Fruit fly (Drosophila melanogaster) whole organism, embryonic: Measurements from ENCODE around the gene CG18507.

Experiments used
- CG10267 ChIP-seq: fragments of 200-800 bp; sonication (Bioruptor generic); optimal IDR thresholded peaks from 2 replicates; lab custom pipeline; 2018; ENCODE audit warnings: missing biosample characterization, mild to moderate bottlenecking, missing genetic modification characterization, moderate library complexity
- CG11093 ChIP-seq: fragments of 200-800 bp; sonication (Bioruptor generic); IDR thresholded peaks from 3 replicates; pipeline ENCODE4 v1.3.6; 2022; ENCODE audit warnings: missing biosample characterization, missing genetic modification characterization
- CG12236 ChIP-seq: fragments of 200-800 bp; sonication (Bioruptor generic); optimal IDR thresholded peaks from 2 replicates; lab custom pipeline; 2016; ENCODE audit warnings: missing biosample characterization, missing genetic modification characterization
- CG12299 ChIP-seq: fragments of 200-800 bp; sonication (Bioruptor generic); optimal IDR thresholded peaks from 2 replicates; lab custom pipeline; 2018; ENCODE audit warnings: missing biosample characterization, mild to moderate bottlenecking, missing genetic modification characterization
- CG1233 ChIP-seq: fragments of 200-800 bp; sonication (Bioruptor generic); optimal IDR thresholded peaks from 4 replicates; lab custom pipeline; 2018; ENCODE audit warnings: missing biosample characterization, mild to moderate bottlenecking, missing genetic modification characterization
- CG12942 ChIP-seq: fragments of 200-800 bp; sonication (Bioruptor generic); optimal IDR thresholded peaks from 3 replicates; lab custom pipeline; 2016; ENCODE audit warnings: missing biosample characterization, missing genetic modification characterization
- CG13424 ChIP-seq: fragments of 200-800 bp; sonication (Bioruptor generic); optimal IDR thresholded peaks from 2 replicates; lab custom pipeline; 2019; ENCODE audit warnings: missing biosample characterization, mild to moderate bottlenecking, missing genetic modification characterization, moderate library complexity
- CG1529 ChIP-seq: fragments of 200-800 bp; sonication (Bioruptor generic); optimal IDR thresholded peaks from 3 replicates; lab custom pipeline; 2018; ENCODE audit warnings: missing biosample characterization, missing genetic modification characterization
- CG1603 ChIP-seq: fragments of 200-800 bp; sonication (Bioruptor generic); optimal IDR thresholded peaks from 2 replicates; lab custom pipeline; 2019; ENCODE audit warnings: missing biosample characterization, mild to moderate bottlenecking, missing genetic modification characterization, moderate library complexity
- CG17186 ChIP-seq: fragments of 200-800 bp; sonication (Bioruptor generic); optimal IDR thresholded peaks from 3 replicates; lab custom pipeline; 2017; ENCODE audit warnings: missing biosample characterization, missing genetic modification reagents, missing genetic modification characterization
- CG1792 ChIP-seq: fragments of 200-800 bp; sonication (Bioruptor generic); optimal IDR thresholded peaks from 2 replicates; lab custom pipeline; 2016; ENCODE audit warnings: missing biosample characterization, missing genetic modification characterization
- CG2678 ChIP-seq: fragments of 200-800 bp; sonication (Bioruptor generic); optimal IDR thresholded peaks from 3 replicates; lab custom pipeline; 2019; ENCODE audit warnings: missing biosample characterization, mild to moderate bottlenecking, missing genetic modification characterization, moderate library complexity
- CG3163 ChIP-seq: fragments of 200-800 bp; sonication (Bioruptor generic); optimal IDR thresholded peaks from 3 replicates; lab custom pipeline; 2016; ENCODE audit warnings: missing biosample characterization, missing genetic modification characterization
- CG34376 ChIP-seq: fragments of 200-800 bp; sonication (Bioruptor generic); optimal IDR thresholded peaks from 2 replicates; lab custom pipeline; 2018; ENCODE audit warnings: missing biosample characterization, mild to moderate bottlenecking, missing genetic modification characterization
- CG3726 ChIP-seq: fragments of 200-800 bp; sonication (Bioruptor generic); IDR thresholded peaks from 3 replicates; pipeline ENCODE4, ENCODE4 v1.3.6; 2022; ENCODE audit warnings: missing biosample characterization, missing genetic modification characterization
- CG5245 ChIP-seq: fragments of 200-800 bp; sonication (Bioruptor generic); optimal IDR thresholded peaks from 3 replicates; lab custom pipeline; 2016; ENCODE audit warnings: missing biosample characterization, missing genetic modification characterization
- CG6791 ChIP-seq: fragments of 200-800 bp; sonication (Bioruptor generic); IDR thresholded peaks from 3 replicates; pipeline ENCODE4 v1.3.6; 2022; ENCODE audit warnings: missing biosample characterization, missing genetic modification characterization; ENCODE audit not compliant: partially characterized antibody
- CG6854 ChIP-seq: fragments of 200-800 bp; sonication (Bioruptor generic); optimal IDR thresholded peaks from 3 replicates; lab custom pipeline; 2017; ENCODE audit warnings: missing biosample characterization, mild to moderate bottlenecking, missing genetic modification characterization
- CG7745 ChIP-seq: fragments of 200-800 bp; sonication (Bioruptor generic); optimal IDR thresholded peaks from 2 replicates; lab custom pipeline; 2018; ENCODE audit warnings: missing biosample characterization, mild to moderate bottlenecking, missing genetic modification characterization, moderate library complexity
- CG8478 ChIP-seq: fragments of >200 bp; optimal IDR thresholded peaks from 2 replicates; lab custom pipeline; 2018
- CG9437 ChIP-seq: fragments of 200-800 bp; sonication (Bioruptor generic); optimal IDR thresholded peaks from 2 replicates; lab custom pipeline; 2018; ENCODE audit warnings: missing biosample characterization, mild to moderate bottlenecking, missing genetic modification characterization
- CG9797 ChIP-seq: fragments of 200-800 bp; sonication (Bioruptor generic); optimal IDR thresholded peaks from 3 replicates; lab custom pipeline; 2018; ENCODE audit warnings: missing biosample characterization, mild to moderate bottlenecking, missing genetic modification characterization
- CHES-1-like ChIP-seq: fragments of 200-800 bp; sonication (Bioruptor generic); optimal IDR thresholded peaks from 2 replicates; lab custom pipeline; 2016; ENCODE audit warnings: missing biosample characterization, missing genetic modification characterization
- E2f1 ChIP-seq: fragments of 200-800 bp; sonication (Bioruptor generic); IDR thresholded peaks from 2 replicates; pipeline ENCODE4 v1.3.6; 2022; ENCODE audit warnings: missing biosample characterization, missing genetic modification characterization
- Gsc ChIP-seq: fragments of 200-800 bp; sonication (Bioruptor generic); IDR thresholded peaks from 2 replicates; pipeline ENCODE4 v1.3.6; 2022; ENCODE audit warnings: missing biosample characterization, missing genetic modification characterization
- Gug ChIP-seq: fragments of 200-800 bp; sonication (Bioruptor generic); IDR thresholded peaks from 4 replicates; pipeline ENCODE4 v1.3.6; 2022; ENCODE audit warnings: missing biosample characterization, missing genetic modification characterization
- HLH4C ChIP-seq: fragments of 200-800 bp; sonication (Bioruptor generic); IDR thresholded peaks from 3 replicates; pipeline ENCODE4 v1.3.6; 2022; ENCODE audit warnings: missing biosample characterization, missing genetic modification characterization; ENCODE audit not compliant: partially characterized antibody
- HLHmδ ChIP-seq: fragments of 200-800 bp; sonication (Bioruptor generic); optimal IDR thresholded peaks from 2 replicates; lab custom pipeline; 2018; ENCODE audit warnings: missing biosample characterization, mild to moderate bottlenecking, missing genetic modification characterization, moderate library complexity
- Kr ChIP-seq: fragments of 200-800 bp; sonication (Bioruptor generic); optimal IDR thresholded peaks from 2 replicates; lab custom pipeline; 2017; ENCODE audit warnings: missing biosample characterization, mild to moderate bottlenecking, missing genetic modification characterization
- Mad ChIP-seq: fragments of 200-800 bp; sonication (Bioruptor generic); optimal IDR thresholded peaks from 2 replicates; lab custom pipeline; 2016; ENCODE audit warnings: missing biosample characterization, missing genetic modification characterization
- Mrtf ChIP-seq: fragments of 200-800 bp; sonication (Bioruptor generic); IDR thresholded peaks from 3 replicates; pipeline ENCODE4 v1.3.6; 2022; ENCODE audit warnings: missing biosample characterization, missing genetic modification characterization
- Myb ChIP-seq: fragments of 200-800 bp; sonication (Bioruptor generic); optimal IDR thresholded peaks from 2 replicates; lab custom pipeline; 2016; ENCODE audit warnings: missing biosample characterization, missing genetic modification characterization
- Oli ChIP-seq: fragments of 200-800 bp; sonication (Bioruptor generic); optimal IDR thresholded peaks from 2 replicates; lab custom pipeline; 2018; ENCODE audit warnings: missing biosample characterization, mild to moderate bottlenecking, missing genetic modification characterization, moderate library complexity
- Opbp ChIP-seq: fragments of 200-800 bp; sonication (Bioruptor generic); IDR thresholded peaks from 3 replicates; pipeline ENCODE4 v1.3.6; 2022; ENCODE audit warnings: missing biosample characterization, missing genetic modification characterization; ENCODE audit not compliant: partially characterized antibody
- Sox100B ChIP-seq: fragments of 200-800 bp; sonication (Bioruptor generic); optimal IDR thresholded peaks from 3 replicates; lab custom pipeline; 2018; ENCODE audit warnings: missing biosample characterization, mild to moderate bottlenecking, missing genetic modification characterization
- Tbp ChIP-seq: fragments of >200 bp; optimal IDR thresholded peaks from 2 replicates; lab custom pipeline; 2018; ENCODE audit warnings: missing biosample characterization, missing genetic modification characterization
- bowl ChIP-seq: fragments of 200-800 bp; sonication (Bioruptor generic); IDR thresholded peaks from 2 replicates; pipeline ENCODE4 v1.3.6; 2022; ENCODE audit warnings: missing biosample characterization, missing genetic modification characterization
- cato ChIP-seq: fragments of 200-800 bp; sonication (Bioruptor generic); optimal IDR thresholded peaks from 2 replicates; lab custom pipeline; 2016; ENCODE audit warnings: missing biosample characterization, missing genetic modification characterization, borderline replicate concordance
- crol ChIP-seq: fragments of 200-800 bp; sonication (Bioruptor generic); IDR thresholded peaks from 2 replicates; pipeline ENCODE4 v1.3.6; 2022; ENCODE audit warnings: missing biosample characterization, missing genetic modification characterization
- danr ChIP-seq: fragments of 200-800 bp; sonication (Bioruptor generic); IDR thresholded peaks from 2 replicates; pipeline ENCODE4 v1.3.6; 2022; ENCODE audit warnings: missing biosample characterization, missing genetic modification characterization
- gfzf ChIP-seq: fragments of 200-800 bp; sonication (Bioruptor generic); optimal IDR thresholded peaks from 2 replicates; lab custom pipeline; 2016; ENCODE audit warnings: missing biosample characterization, mild to moderate bottlenecking, missing genetic modification characterization, moderate library complexity
- kah ChIP-seq: fragments of 200-800 bp; sonication (Bioruptor generic); optimal IDR thresholded peaks from 2 replicates; lab custom pipeline; 2018; ENCODE audit warnings: missing biosample characterization, mild to moderate bottlenecking, missing genetic modification characterization
- nerfin-2 ChIP-seq: fragments of 200-800 bp; sonication (Bioruptor generic); IDR thresholded peaks from 2 replicates; pipeline ENCODE4 v1.3.6; 2022; ENCODE audit warnings: missing biosample characterization, missing genetic modification characterization; ENCODE audit not compliant: partially characterized antibody
- otp ChIP-seq: fragments of 200-800 bp; sonication (Bioruptor generic); IDR thresholded peaks from 3 replicates; pipeline ENCODE4, ENCODE4 v1.3.6; 2022; ENCODE audit warnings: missing biosample characterization, missing genetic modification characterization
- pros ChIP-seq: fragments of 200-800 bp; sonication (Bioruptor generic); optimal IDR thresholded peaks from 3 replicates; lab custom pipeline; 2019; ENCODE audit warnings: missing biosample characterization, mild to moderate bottlenecking, missing genetic modification characterization, moderate library complexity
- rib ChIP-seq: fragments of 200-800 bp; sonication (Bioruptor generic); IDR thresholded peaks from 2 replicates; pipeline ENCODE4 v1.3.6; 2022; ENCODE audit warnings: missing biosample characterization, missing genetic modification characterization
- sna ChIP-seq: fragments of 200-800 bp; sonication (Bioruptor generic); IDR thresholded peaks from 2 replicates; pipeline ENCODE4 v1.3.6; 2022; ENCODE audit warnings: missing biosample characterization, missing genetic modification characterization; ENCODE audit not compliant: partially characterized antibody
- stc ChIP-seq: fragments of 200-800 bp; sonication (Bioruptor generic); IDR thresholded peaks from 2 replicates; pipeline ENCODE4 v1.3.6; 2022; ENCODE audit warnings: missing biosample characterization, missing genetic modification characterization
- wdn ChIP-seq: fragments of 200-800 bp; sonication (Bioruptor generic); IDR thresholded peaks from 2 replicates; pipeline ENCODE4 v1.3.6; 2022; ENCODE audit warnings: missing biosample characterization, missing genetic modification characterization
- zen2 ChIP-seq: fragments of 200-800 bp; sonication (Bioruptor generic); IDR thresholded peaks from 3 replicates; pipeline ENCODE4 v1.3.6; 2022; ENCODE audit warnings: missing biosample characterization, missing genetic modification characterization; ENCODE audit not compliant: partially characterized antibody
- zfh1 ChIP-seq: fragments of 200-800 bp; sonication (Bioruptor generic); IDR thresholded peaks from 3 replicates; pipeline ENCODE4 v1.3.6; 2022; ENCODE audit warnings: missing biosample characterization, missing genetic modification characterization

The CG18507 gene

dm6 chr2L:13666017-13666667, 817 bp downstream of the CG18507 start (continued):
- TF ChIP-seq sna, result no peak
- no peak for TF ChIP-seq CG10267 (tag; lab: Kevin White, UChicago)
- TF ChIP-seq CG12299 (tag; lab: Kevin White, UChicago), result no peak
- no peak for TF ChIP-seq HLHmδ (GFP tag; lab: Kevin White, UChicago)
- peak; percentile 26 for TF ChIP-seq Oli (tag; lab: Kevin White, UChicago)
- no peak for TF ChIP-seq E2f1 (GFP tag; lab: Robert Waterston, UW)
- no peak for TF ChIP-seq CG3726
- no peak for TF ChIP-seq CG2678 (tag; lab: Kevin White, UChicago)
- TF ChIP-seq CG12942 (GFP tag; lab: Kevin White, UChicago), result no peak
- TF ChIP-seq CG12236, result no peak
- no peak for TF ChIP-seq CG1529
- no peak for TF ChIP-seq CHES-1-like (GFP tag; lab: Kevin White, UChicago)
- TF ChIP-seq otp (GFP tag; lab: Robert Waterston, UW), result peak; percentile 26; the same call in 1 of the 3 replicates
- peak; percentile 48 for TF ChIP-seq Sox100B
- no peak for TF ChIP-seq CG17186 (GFP tag; lab: Kevin White, UChicago)
- TF ChIP-seq HLH4C (GFP tag; lab: Robert Waterston, UW), result no peak
- TF ChIP-seq wdn (GFP tag; lab: Robert Waterston, UW), result no peak
- no peak for TF ChIP-seq Myb
- TF ChIP-seq CG11093, result no peak
- TF ChIP-seq gfzf (GFP tag; lab: Kevin White, UChicago), result no peak
- no peak for TF ChIP-seq CG1792
- no peak for TF ChIP-seq Mad (GFP tag; lab: Kevin White, UChicago)
- no peak for TF ChIP-seq rib
- TF ChIP-seq CG5245, result no peak
- no peak for TF ChIP-seq danr
- no peak for TF ChIP-seq CG1233 (GFP tag; lab: Kevin White, UChicago)
- no peak for TF ChIP-seq kah (GFP tag; lab: Kevin White, UChicago)
- TF ChIP-seq Tbp (GFP tag; lab: Kevin White, UChicago), result no peak
- TF ChIP-seq CG9797 (GFP tag; lab: Kevin White, UChicago), result no peak
- no peak for TF ChIP-seq CG6854 (GFP tag; lab: Kevin White, UChicago)
- no peak for TF ChIP-seq CG9437 (GFP tag; lab: Kevin White, UChicago)
- TF ChIP-seq nerfin-2 (GFP tag; lab: Robert Waterston, UW), result no peak
- TF ChIP-seq CG7745 (tag; lab: Kevin White, UChicago), result no peak
- TF ChIP-seq bowl, result no peak
- no peak for TF ChIP-seq zen2 (GFP tag; lab: Robert Waterston, UW)
- no peak for TF ChIP-seq CG6791 (GFP tag; lab: Robert Waterston, UW)
- no peak for TF ChIP-seq cato (GFP tag; lab: Kevin White, UChicago)
- no peak for TF ChIP-seq CG3163 (GFP tag; lab: Kevin White, UChicago)
- peak; percentile 45; the same call in 2 of the 3 replicates for TF ChIP-seq Opbp (GFP tag; lab: Robert Waterston, UW)
- TF ChIP-seq Mrtf (GFP tag; lab: Robert Waterston, UW), result no peak
- TF ChIP-seq CG34376 (GFP tag; lab: Kevin White, UChicago), result no peak
- TF ChIP-seq CG13424 (tag; lab: Kevin White, UChicago), result peak; percentile 34
- no peak for TF ChIP-seq CG1603 (tag; lab: Kevin White, UChicago)
- TF ChIP-seq Gsc (GFP tag; lab: Robert Waterston, UW), result no peak
- peak; percentile 2; the same call in 1 of the 4 replicates for TF ChIP-seq Gug (GFP tag; lab: Robert Waterston, UW)
- no peak for TF ChIP-seq pros (GFP tag; lab: Kevin White, UChicago)
- peak; percentile 44 for TF ChIP-seq crol (GFP tag; lab: Robert Waterston, UW)
- TF ChIP-seq CG8478, result peak; percentile 63
- no peak for TF ChIP-seq Kr
- no peak for TF ChIP-seq stc (GFP tag; lab: Robert Waterston, UW)
- TF ChIP-seq zfh1 (GFP tag; lab: Robert Waterston, UW), result peak; percentile 12; the same call in 1 of the 3 replicates
